Worm (Caenorhabditis elegans): ENCODE data around the gene fan-1.
A peak's percentile ranks its signal among the peaks of the same experiment; 100 is the strongest.

The fan-1 gene

DNA sequence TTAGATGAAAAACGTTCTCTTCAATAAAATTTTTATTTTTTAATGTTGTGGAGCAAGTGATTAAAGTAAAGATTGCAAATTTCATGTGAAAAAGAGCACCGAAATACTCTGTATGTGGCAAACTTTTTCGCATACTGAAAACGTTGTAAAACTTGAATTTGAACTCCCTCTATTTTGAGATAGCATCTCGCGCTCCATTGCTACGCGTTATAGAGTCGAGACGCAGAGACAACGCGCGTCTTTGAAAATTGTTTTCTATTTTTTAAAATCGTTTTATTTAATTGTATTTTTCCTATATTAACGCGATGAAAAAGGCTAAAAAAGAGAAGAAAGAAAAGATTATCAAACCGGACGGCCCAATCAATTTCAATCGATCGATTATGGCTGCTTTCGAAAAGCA is at the start of gene fan-1:
Gene fan-1 (plus strand): TSS at position 78 of the 400 bp plus-strand sequence.
- TF ChIP-seq unc-62 (GFP tag; optimal IDR thresholded peaks at IDR 0.05 in 1 of 2): peak in 1 of 2 experiments; percentile 79
- TF ChIP-seq unc-62 (tag; optimal IDR thresholded peaks at IDR 0.05): no peak
- peak; percentile 51 for TF ChIP-seq hmg-1.1 (GFP tag; IDR thresholded peaks at IDR 0.05)
- peak; percentile 94 for TF ChIP-seq dpl-1 (GFP tag; optimal IDR thresholded peaks at IDR 0.05)
- no peak for TF ChIP-seq lir-3 (tag; optimal IDR thresholded peaks at IDR 0.05)
- peak; percentile 19 for TF ChIP-seq hlh-30 (tag; optimal IDR thresholded peaks at IDR 0.05; ENCODE audit: insufficient read depth)
- peak in 1 of 2 experiments; percentile 70 for TF ChIP-seq lsy-2 (tag; optimal IDR thresholded peaks at IDR 0.05)
- peak; percentile 2 for TF ChIP-seq F37D6.2 (tag; optimal IDR thresholded peaks at IDR 0.05)
- TF ChIP-seq jun-1 (tag; optimal IDR thresholded peaks at IDR 0.05): no peak
- peak; percentile 60 for TF ChIP-seq dve-1 (tag; optimal IDR thresholded peaks at IDR 0.05; ENCODE audit: insufficient read depth)
- TF ChIP-seq arid-1 (GFP tag; conservative IDR thresholded peaks at IDR 0.05): no peak
- no peak for TF ChIP-seq ces-1 (GFP tag; optimal IDR thresholded peaks at IDR 0.05)
- peak; percentile 57; the same call in 1 of the 2 replicates for TF ChIP-seq snpc-1.2 (GFP tag; IDR thresholded peaks at IDR 0.05)
- peak; percentile 53 for TF ChIP-seq nhr-6 (tag; optimal IDR thresholded peaks at IDR 0.05)
- peak; percentile 91 for TF ChIP-seq lin-38 (GFP tag; IDR thresholded peaks at IDR 0.05)
- peak; percentile 28 for TF ChIP-seq mep-1 (tag; optimal IDR thresholded peaks at IDR 0.05)
- TF ChIP-seq mdl-1 (tag; optimal IDR thresholded peaks at IDR 0.05): no peak
- TF ChIP-seq nhr-42 (GFP tag; IDR thresholded peaks at IDR 0.05): 0 out of 2 replicates have a peak, but pooled peaks have one; percentile 30

DNA sequence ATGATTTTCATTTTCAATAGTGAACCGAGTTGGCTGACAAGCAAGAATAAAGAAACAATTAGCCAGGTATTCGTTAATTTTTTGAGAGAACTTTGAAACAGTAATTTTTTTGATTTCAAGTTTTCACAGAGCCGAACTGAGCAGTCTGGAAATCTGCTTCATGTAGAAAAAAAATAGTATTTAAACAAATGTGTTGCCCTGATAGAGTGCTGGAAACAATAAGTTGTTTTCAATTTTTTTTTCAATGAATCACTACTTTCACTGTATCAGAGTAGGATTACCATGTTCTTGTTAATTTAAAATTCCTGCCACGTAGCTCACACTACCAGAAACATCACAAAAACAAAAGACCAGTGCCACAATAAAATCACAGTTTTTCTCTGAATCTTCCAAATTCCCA is 48.1 kb upstream of the fan-1 start:
- TF ChIP-seq Y75B8A.6 (GFP tag; IDR thresholded peaks at IDR 0.05) (no peak), unc-62 (GFP tag; optimal IDR thresholded peaks at IDR 0.05 in 1 of 2) (peak in 1 of 2 experiments; percentile 96), unc-62 (tag; optimal IDR thresholded peaks at IDR 0.05) (no peak)

DNA sequence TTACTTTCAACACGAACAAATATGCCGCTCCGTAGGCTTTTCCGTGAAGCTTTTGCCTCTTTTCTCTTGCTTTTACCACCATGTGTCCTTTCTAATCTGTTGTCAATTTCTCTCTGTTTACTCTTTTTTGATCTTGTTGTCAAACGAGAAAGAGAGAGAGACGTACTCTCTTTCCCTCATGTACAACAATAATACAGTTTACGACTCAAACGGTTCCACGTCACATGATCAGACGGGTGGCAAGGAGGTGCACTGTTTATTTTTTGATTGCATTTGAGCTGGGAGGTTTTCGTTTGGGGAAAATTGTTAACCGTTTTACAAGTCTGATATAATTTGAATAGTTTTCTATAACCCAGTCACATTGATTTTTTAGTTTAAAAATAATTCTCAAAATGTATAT is 47.6 kb upstream of the fan-1 start:
- TF ChIP-seq tra-1 (GFP tag; IDR thresholded peaks at IDR 0.05) (no peak), pha-4 (GFP tag; IDR thresholded peaks at IDR 0.05) (no peak), pha-4 (tag; optimal IDR thresholded peaks at IDR 0.05) (peak; percentile 92), lin-15B (tag; optimal IDR thresholded peaks at IDR 0.05) (no peak), fkh-10 (GFP tag; optimal IDR thresholded peaks at IDR 0.05) (no peak), spr-1 (tag; optimal IDR thresholded peaks at IDR 0.05) (no peak), daf-19 (GFP tag; conservative IDR thresholded peaks at IDR 0.05) (no peak), nhr-102 (tag; optimal IDR thresholded peaks at IDR 0.05) (no peak), egl-27 (tag; optimal IDR thresholded peaks at IDR 0.05) (no peak), snpc-1.2 (GFP tag; IDR thresholded peaks at IDR 0.05) (no peak), nhr-237 (tag; optimal IDR thresholded peaks at IDR 0.05) (no peak), F26F4.8 (GFP tag; conservative IDR thresholded peaks at IDR 0.05) (no peak), nhr-42 (GFP tag; IDR thresholded peaks at IDR 0.05) (no peak), daf-16 (GFP tag; optimal IDR thresholded peaks at IDR 0.05) (no peak), daf-16 (tag; optimal IDR thresholded peaks at IDR 0.05) (peak; percentile 100), ceh-62 (tag; optimal IDR thresholded peaks at IDR 0.05) (no peak), hlh-30 (tag; optimal IDR thresholded peaks at IDR 0.05; ENCODE audit: insufficient read depth) (peak; percentile 30), D1046.2 (GFP tag; IDR thresholded peaks at IDR 0.05) (no peak), nhr-10 (tag; optimal IDR thresholded peaks at IDR 0.05) (no peak), nhr-11 (tag; optimal IDR thresholded peaks at IDR 0.05) (no peak), mep-1 (tag; optimal IDR thresholded peaks at IDR 0.05) (peak; percentile 13), tag-97 (GFP tag; IDR thresholded peaks at IDR 0.05) (no peak), nhr-41 (GFP tag; IDR thresholded peaks at IDR 0.05) (no peak), dve-1 (tag; optimal IDR thresholded peaks at IDR 0.05; ENCODE audit: insufficient read depth) (peak; percentile 91), jun-1 (tag; optimal IDR thresholded peaks at IDR 0.05) (no peak), nhr-28 (tag; optimal IDR thresholded peaks at IDR 0.05) (peak; percentile 29), T26A8.4 (GFP tag; IDR thresholded peaks at IDR 0.05) (no peak), R02D3.7 (tag; optimal IDR thresholded peaks at IDR 0.05) (no peak), aha-1 (tag) (no peak), lsy-2 (tag; optimal IDR thresholded peaks at IDR 0.05) (peak in 1 of 2 experiments; percentile 6), daf-12 (tag; optimal IDR thresholded peaks at IDR 0.05) (no peak), unc-39 (tag; optimal IDR thresholded peaks at IDR 0.05) (no peak), saeg-2 (GFP tag; IDR thresholded peaks at IDR 0.05) (no peak)

Measured in whole organism, L4 larva.